Fruit fly (Drosophila melanogaster): ENCODE measurements around the gene CG4042.

The CG4042 gene

dm6 chr3L:20730323-20731238, 40.7 kb downstream of the CG4042 start, which contains the start of gene CG13252 (continued):
- TF ChIP-seq dati (GFP tag; IDR thresholded peaks at IDR 0.05) (no peak), CG31365 (tag; optimal IDR thresholded peaks at IDR 0.05) (no peak), CG12299 (tag; optimal IDR thresholded peaks at IDR 0.05) (no peak), Mad (GFP tag; optimal IDR thresholded peaks at IDR 0.05) (peak; percentile 27), sens (GFP tag) (peak; percentile 78), BEAF-32 (GFP tag; optimal IDR thresholded peaks at IDR 0.05) (no peak), CG2678 (tag; optimal IDR thresholded peaks at IDR 0.05) (peak; percentile 57), CG12219 (GFP tag; optimal IDR thresholded peaks at IDR 0.05) (peak; percentile 32), bcd (GFP tag; optimal IDR thresholded peaks at IDR 0.05) (peak; percentile 28), CG13894 (tag; optimal IDR thresholded peaks at IDR 0.05) (no peak), nerfin-2 (GFP tag; IDR thresholded peaks at IDR 0.05; ENCODE audit: partially characterized antibody) (no peak), wor (GFP tag; IDR thresholded peaks at IDR 0.05) (no peak), usp (GFP tag; optimal IDR thresholded peaks at IDR 0.05) (no peak), Rfx (GFP tag; IDR thresholded peaks at IDR 0.05) (peak; percentile 39; the same call in 1 of the 2 replicates), CG13123 (GFP tag; optimal IDR thresholded peaks at IDR 0.05) (no peak), Side (GFP tag; optimal IDR thresholded peaks at IDR 0.05) (no peak), CG9727 (GFP tag; optimal IDR thresholded peaks at IDR 0.05) (no peak), yki (optimal IDR thresholded peaks at IDR 0.05) (peak; percentile 39), ATbp (GFP tag; optimal IDR thresholded peaks at IDR 0.05) (peak; percentile 62), H2.0 (GFP tag; IDR thresholded peaks at IDR 0.05) (no peak), Stat92E (GFP tag; optimal IDR thresholded peaks at IDR 0.05) (no peak), C15 (GFP tag; IDR thresholded peaks at IDR 0.05) (no peak), CG16863 (GFP tag; optimal IDR thresholded peaks at IDR 0.05) (no peak), Aef1 (GFP tag; IDR thresholded peaks at IDR 0.05) (no peak), NFAT (GFP tag; IDR thresholded peaks at IDR 0.05) (no peak), dysf (GFP tag; IDR thresholded peaks at IDR 0.05) (no peak; the same call in 2 of the 3 replicates), Poxn (GFP tag; IDR thresholded peaks at IDR 0.05) (no peak), pzg (GFP tag; optimal IDR thresholded peaks at IDR 0.05) (no peak), ERR (GFP tag; optimal IDR thresholded peaks at IDR 0.05) (no peak), Deaf1 (tag; optimal IDR thresholded peaks at IDR 0.05) (peak; percentile 27), ham (GFP tag; IDR thresholded peaks at IDR 0.05) (peak; percentile 9; the same call in 1 of the 2 replicates), Hr39 (optimal IDR thresholded peaks at IDR 0.05) (no peak), CG10979 (tag; optimal IDR thresholded peaks at IDR 0.05) (no peak), Hr3 (GFP tag; optimal IDR thresholded peaks at IDR 0.05) (no peak), Fer1 (GFP tag; optimal IDR thresholded peaks at IDR 0.05) (peak; percentile 4), CG14860 (GFP tag; IDR thresholded peaks at IDR 0.05; ENCODE audit: partially characterized antibody) (no peak), Xrp1 (GFP tag; IDR thresholded peaks at IDR 0.05) (no peak; the same call in 1 of the 2 replicates), CG13287 (GFP tag; IDR thresholded peaks at IDR 0.05; ENCODE audit: partially characterized antibody) (peak; percentile 60), eve (GFP tag; optimal IDR thresholded peaks at IDR 0.05) (peak in 1 of 2 experiments; percentile 57), Dbx (GFP tag; IDR thresholded peaks at IDR 0.05) (0 out of 3 replicates have a peak, but pooled peaks have one; percentile 10), zfh1 (GFP tag; IDR thresholded peaks at IDR 0.05) (no peak), CG3281 (GFP tag; optimal IDR thresholded peaks at IDR 0.05) (peak; percentile 26), CG9609 (GFP tag; optimal IDR thresholded peaks at IDR 0.05) (no peak), shn (GFP tag; optimal IDR thresholded peaks at IDR 0.05) (no peak), ac (GFP tag; optimal IDR thresholded peaks at IDR 0.05) (no peak), CG15479 (GFP tag; optimal IDR thresholded peaks at IDR 0.05) (no peak), CG8944 (GFP tag; optimal IDR thresholded peaks at IDR 0.05) (no peak), Rx (GFP tag; IDR thresholded peaks at IDR 0.05) (no peak), CG8290 (GFP tag; optimal IDR thresholded peaks at IDR 0.05) (no peak), CG8290 (tag; optimal IDR thresholded peaks at IDR 0.05) (peak in 1 of 2 experiments; percentile 82)

Measured in whole organism, embryonic.